Fruit fly (Drosophila melanogaster) Kc167 (cell line): ENCODE measurements around the gene run.

Source experiments
- Myc ChIP-seq: fragments of >200 bp; optimal IDR thresholded peaks from 2 replicates; lab custom pipeline; 2017; ENCODE audit warnings: missing external identifiers
- h ChIP-seq: fragments of >200 bp; optimal IDR thresholded peaks from 3 replicates; lab custom pipeline; 2018; ENCODE audit warnings: missing external identifiers
- psq ChIP-seq: fragments of >200 bp; optimal IDR thresholded peaks from 2 replicates; lab custom pipeline; 2017; ENCODE audit warnings: missing external identifiers

dm6 chrX:20662919-20663557 is 27.4 kb upstream of the run start:
- TF ChIP-seq Myc (lab: Kevin White, UChicago) (no peak), psq (lab: Kevin White, UChicago) (no peak), h (lab: Kevin White, UChicago) (no peak)
